Fruit fly (Drosophila melanogaster) whole organism, wandering third instar larva: ENCODE results near the gene CG45486.
"Not testable (repeated sequence)": the region's sequence is repeated elsewhere in the genome, so short reads cannot be mapped to it uniquely, and the experiment has no call there.

Source experiments
- Dfd ChIP-seq: fragments of >200 bp; optimal IDR thresholded peaks from 2 replicates; lab custom pipeline; 2017; ENCODE audit warnings: missing biosample characterization, missing genetic modification characterization
- Myc ChIP-seq: fragments of >200 bp; optimal IDR thresholded peaks from 2 replicates; lab custom pipeline; 2017
- OdsH ChIP-seq: fragments of 200-800 bp; sonication (Bioruptor generic); optimal IDR thresholded peaks from 2 replicates; lab custom pipeline; 2016; ENCODE audit warnings: missing biosample characterization, mild to moderate bottlenecking, missing genetic modification characterization
- h ChIP-seq: fragments of 200-800 bp; sonication (Bioruptor generic); optimal IDR thresholded peaks from 3 replicates; lab custom pipeline; 2016; ENCODE audit warnings: missing biosample characterization, mild to moderate bottlenecking, missing genetic modification characterization
- pan ChIP-seq: fragments of >200 bp; optimal IDR thresholded peaks from 2 replicates; lab custom pipeline; 2017
- psq ChIP-seq: fragments of 200-800 bp; sonication (Bioruptor generic); optimal IDR thresholded peaks from 3 replicates; lab custom pipeline; 2017; ENCODE audit warnings: missing biosample characterization, mild to moderate bottlenecking, missing genetic modification characterization, moderate library complexity
- rgr ChIP-seq: fragments of 200-800 bp; sonication (Bioruptor generic); optimal IDR thresholded peaks from 3 replicates; lab custom pipeline; 2016; ENCODE audit warnings: missing biosample characterization, mild to moderate bottlenecking, missing genetic modification characterization
- woc ChIP-seq: sonication (Bioruptor generic); optimal IDR thresholded peaks from 2 replicates; lab custom pipeline; 2016; ENCODE audit warnings: missing biosample characterization, mild to moderate bottlenecking, missing genetic modification characterization

dm6 chrX:19944047-19944446 is 34.1 kb upstream of the CG45486 start, which contains the start of gene CG45492:
- TF ChIP-seq woc (GFP tag; lab: Kevin White, UChicago); rgr; Myc (lab: Kevin White, UChicago); pan (lab: Kevin White, UChicago); psq (GFP tag; lab: Kevin White, UChicago); h (GFP tag; lab: Kevin White, UChicago); Dfd (GFP tag; lab: Kevin White, UChicago); OdsH (GFP tag; lab: Kevin White, UChicago): not testable (repeated sequence)
